Worm (Caenorhabditis elegans) whole organism, L1 larva: Measurements from ENCODE around the gene dpy-30.
A peak's percentile ranks its signal among the peaks of the same experiment; 100 is the strongest.

Source experiments
- C04F5.9 ChIP-seq: sonication (generic microtip); optimal IDR thresholded peaks from 2 replicates; lab custom pipeline; 2016; ENCODE audit warnings: missing genetic modification characterization, missing compliant biosample characterization
- C16A3.4 ChIP-seq: fragments of 150-350 bp; optimal IDR thresholded peaks from 2 replicates; lab custom pipeline; 2014; ENCODE audit warnings: missing biosample characterization, missing genetic modification characterization
- C34B4.2 ChIP-seq: sonication (generic microtip); optimal IDR thresholded peaks from 2 replicates; lab custom pipeline; 2017; ENCODE audit warnings: mild to moderate bottlenecking, missing genetic modification characterization, missing compliant biosample characterization
- alr-1 ChIP-seq: fragments of 200-800 bp; sonication (Bioruptor generic); optimal IDR thresholded peaks from 2 replicates; lab custom pipeline; 2018; ENCODE audit warnings: borderline replicate concordance, mild to moderate bottlenecking, missing genetic modification characterization, missing compliant biosample characterization
- blmp-1 ChIP-seq: fragments of 150-350 bp; optimal IDR thresholded peaks from 2 replicates; lab custom pipeline; 2014; ENCODE audit warnings: missing biosample characterization, missing genetic modification characterization
- ceh-63 ChIP-seq: fragments of 200-800 bp; sonication (Bioruptor generic); optimal IDR thresholded peaks from 2 replicates; lab custom pipeline; 2018; ENCODE audit warnings: mild to moderate bottlenecking, missing genetic modification characterization, missing compliant biosample characterization
- ceh-8 ChIP-seq: fragments of 200-800 bp; sonication (Bioruptor generic); optimal IDR thresholded peaks from 2 replicates; lab custom pipeline; 2018; ENCODE audit warnings: mild to moderate bottlenecking, missing genetic modification characterization, moderate library complexity, missing compliant biosample characterization
- ceh-82 ChIP-seq, 3 experiments: fragments of 150-350 bp in 1 of 3; sonication (generic microtip) in 2 of 3; optimal IDR thresholded peaks; 2 replicates each; lab custom pipeline; 2014 to 2017; ENCODE audit warnings: missing biosample characterization in 3 of 3, missing genetic modification characterization in 3 of 3
- ces-1 ChIP-seq: fragments of 150-350 bp; optimal IDR thresholded peaks from 2 replicates; lab custom pipeline; 2014; ENCODE audit warnings: missing biosample characterization, missing genetic modification reagents, missing genetic modification characterization
- efl-1 ChIP-seq, 4 experiments: fragments of 150-350 bp; optimal IDR thresholded peaks in 3 of 4; peaks in 1 of 4; 1 replicate in 1 of 4; 2 replicates in 3 of 4; lab custom pipeline; 2014; ENCODE audit warnings: missing biosample characterization in 2 of 4, missing genetic modification characterization in 2 of 4, missing genetic modification reagents in 2 of 4
- elt-2 ChIP-seq: sonication (generic microtip); optimal IDR thresholded peaks from 2 replicates; lab custom pipeline; 2016; ENCODE audit warnings: missing genetic modification characterization, mild to moderate bottlenecking, inconsistent platforms, missing compliant biosample characterization, missing genetic modification reagents
- ets-5 ChIP-seq: fragments of 200-800 bp; sonication (Bioruptor generic); IDR thresholded peaks from 2 replicates; pipeline ENCODE4 v1.3.6; 2022; ENCODE audit warnings: missing genetic modification characterization, missing compliant biosample characterization
- fos-1 ChIP-seq: fragments of 150-350 bp; optimal IDR thresholded peaks from 2 replicates; lab custom pipeline; 2014; ENCODE audit warnings: missing biosample characterization, missing genetic modification characterization
- grh-1 ChIP-seq: fragments of 200-800 bp; sonication (Bioruptor generic); IDR thresholded peaks from 2 replicates; pipeline ENCODE4 v1.3.6; 2022; ENCODE audit warnings: missing genetic modification reagents, missing genetic modification characterization, missing compliant biosample characterization
- irx-1 ChIP-seq: sonication (generic microtip); optimal IDR thresholded peaks from 2 replicates; lab custom pipeline; 2016; ENCODE audit warnings: missing genetic modification characterization, missing compliant biosample characterization
- jun-1 ChIP-seq: fragments of 150-350 bp; optimal IDR thresholded peaks from 2 replicates; lab custom pipeline; 2014; ENCODE audit warnings: missing biosample characterization, missing genetic modification reagents, missing genetic modification characterization
- lin-39 ChIP-seq: fragments of 150-350 bp; optimal IDR thresholded peaks from 2 replicates; lab custom pipeline; 2014; ENCODE audit warnings: missing biosample characterization, missing genetic modification reagents, missing genetic modification characterization
- mef-2 ChIP-seq: fragments of 150-350 bp; optimal IDR thresholded peaks from 2 replicates; lab custom pipeline; 2014; ENCODE audit warnings: missing biosample characterization, missing genetic modification characterization
- nhr-12 ChIP-seq: sonication (generic microtip); optimal IDR thresholded peaks from 2 replicates; lab custom pipeline; 2017; ENCODE audit warnings: missing biosample characterization, missing genetic modification characterization
- nhr-19 ChIP-seq: fragments of 200-800 bp; sonication (Bioruptor generic); conservative IDR thresholded peaks from 2 replicates; pipeline ENCODE4 v1.3.6; 2022; ENCODE audit warnings: missing genetic modification characterization, missing compliant biosample characterization
- nhr-28 ChIP-seq: fragments of 150-350 bp; optimal IDR thresholded peaks from 2 replicates; lab custom pipeline; 2014; ENCODE audit warnings: missing biosample characterization, missing genetic modification characterization
- nhr-76 ChIP-seq: sonication (generic microtip); optimal IDR thresholded peaks from 2 replicates; lab custom pipeline; 2017; ENCODE audit warnings: missing biosample characterization, missing genetic modification characterization
- pag-3 ChIP-seq: sonication (generic microtip); optimal IDR thresholded peaks from 2 replicates; lab custom pipeline; 2017; ENCODE audit warnings: missing genetic modification characterization, mild to moderate bottlenecking, missing compliant biosample characterization, antibody characterized with exemption, borderline replicate concordance; ENCODE audit not compliant: insufficient read depth
- pax-3 ChIP-seq: fragments of 200-800 bp; sonication (Bioruptor generic); optimal IDR thresholded peaks from 2 replicates; lab custom pipeline; 2018; ENCODE audit warnings: mild to moderate bottlenecking, missing genetic modification characterization, moderate library complexity, missing compliant biosample characterization
- pqm-1 ChIP-seq: sonication (generic microtip); optimal IDR thresholded peaks from 3 replicates; lab custom pipeline; 2017; ENCODE audit warnings: missing biosample characterization, missing genetic modification characterization
- rnt-1 ChIP-seq: sonication (generic microtip); optimal IDR thresholded peaks from 2 replicates; lab custom pipeline; 2016; ENCODE audit warnings: mild to moderate bottlenecking, missing genetic modification characterization, moderate library complexity, missing compliant biosample characterization
- snu-23 ChIP-seq: sonication (generic microtip); optimal IDR thresholded peaks from 2 replicates; lab custom pipeline; 2016; ENCODE audit warnings: missing genetic modification characterization, missing compliant biosample characterization
- sptf-1 ChIP-seq: fragments of 150-350 bp; optimal IDR thresholded peaks from 2 replicates; lab custom pipeline; 2014; ENCODE audit warnings: missing biosample characterization, missing genetic modification characterization
- tlp-1 ChIP-seq: fragments of 150-350 bp; optimal IDR thresholded peaks from 2 replicates; lab custom pipeline; 2014; ENCODE audit warnings: missing biosample characterization, missing genetic modification characterization
- unc-130 ChIP-seq: fragments of 150-350 bp; optimal IDR thresholded peaks from 2 replicates; lab custom pipeline; 2017; ENCODE audit warnings: missing biosample characterization, missing genetic modification characterization, inconsistent platforms
- unc-30 ChIP-seq: sonication (generic microtip); optimal IDR thresholded peaks from 2 replicates; lab custom pipeline; 2017; ENCODE audit warnings: missing biosample characterization, missing genetic modification characterization
- unc-62 ChIP-seq: fragments of 150-350 bp; optimal IDR thresholded peaks from 2 replicates; lab custom pipeline; 2014; ENCODE audit warnings: missing biosample characterization, missing genetic modification reagents, missing genetic modification characterization
- zag-1 ChIP-seq: fragments of 150-350 bp; optimal IDR thresholded peaks from 2 replicates; lab custom pipeline; 2014; ENCODE audit warnings: missing biosample characterization, missing genetic modification characterization
- ztf-4 ChIP-seq: fragments of 150-350 bp; optimal IDR thresholded peaks from 2 replicates; lab custom pipeline; 2014; ENCODE audit warnings: missing biosample characterization, missing genetic modification characterization

Gene dpy-30

ce11 chrV:12235502-12235901 is 44.2 kb downstream of the dpy-30 start (continued):
- TF ChIP-seq ceh-82 (tag; optimal IDR thresholded peaks at IDR 0.05; lab: Kevin White, UChicago) (no peak), unc-30 (tag; lab: Kevin White, UChicago) (no peak), ets-5 (GFP tag; lab: Robert Waterston, UW) (no peak), unc-130 (no peak), blmp-1 (tag; lab: Kevin White, UChicago) (no peak), grh-1 (no peak), pag-3 (peak; percentile 66), C34B4.2 (tag; lab: Kevin White, UChicago) (no peak), pax-3 (no peak), C04F5.9 (tag; lab: Kevin White, UChicago) (no peak), ceh-63 (GFP tag; lab: Kevin White, UChicago) (no peak), snu-23 (GFP tag; lab: Kevin White, UChicago) (peak; percentile 38), tlp-1 (tag; lab: Kevin White, UChicago) (no peak), fos-1 (no peak), unc-62 (no peak), sptf-1 (tag; lab: Kevin White, UChicago) (no peak), mef-2 (tag; lab: Kevin White, UChicago) (no peak), nhr-12 (no peak), nhr-76 (tag; lab: Kevin White, UChicago) (no peak), rnt-1 (tag; lab: Kevin White, UChicago) (peak; percentile 75), ceh-8 (GFP tag; lab: Kevin White, UChicago) (no peak), alr-1 (tag; lab: Kevin White, UChicago) (no peak), irx-1 (tag; lab: Kevin White, UChicago) (no peak), ces-1 (GFP tag; lab: Kevin White, UChicago) (no peak), elt-2 (tag; lab: Kevin White, UChicago) (no peak), jun-1 (tag; lab: Kevin White, UChicago) (no peak), zag-1 (tag; lab: Kevin White, UChicago) (no peak), ztf-4 (tag; lab: Kevin White, UChicago) (no peak), nhr-19 (GFP tag; lab: Robert Waterston, UW) (peak; percentile 48), C16A3.4 (tag; lab: Kevin White, UChicago) (no peak), efl-1 (optimal IDR thresholded peaks at IDR 0.05; lab: Kevin White, UChicago) (no peak), efl-1 (GFP tag; optimal IDR thresholded peaks at IDR 0.05 in 1 of 2; lab: Kevin White, UChicago) (no peak), pqm-1 (tag; lab: Kevin White, UChicago) (no peak), lin-39 (tag; lab: Kevin White, UChicago) (peak; percentile 85)

ce11 chrV:12241126-12241525 is 49.8 kb downstream of the dpy-30 start, which contains the start of gene ttr-22:
ttr-22 (plus strand) TSS chrV:12241426.
- TF ChIP-seq nhr-28 (tag; lab: Kevin White, UChicago), result no peak
- no peak for TF ChIP-seq alr-1 (tag; lab: Kevin White, UChicago)
- TF ChIP-seq grh-1, result no peak
